Fruit fly (Drosophila melanogaster) whole organism, wandering third instar larva: ENCODE data around the gene Polr2D.

Source experiments
- GATAd ChIP-seq: sonication (Bioruptor generic); optimal IDR thresholded peaks from 2 replicates; lab custom pipeline; 2016; ENCODE audit warnings: missing biosample characterization, missing genetic modification characterization
- Myc ChIP-seq: fragments of >200 bp; optimal IDR thresholded peaks from 2 replicates; lab custom pipeline; 2017
- OdsH ChIP-seq: fragments of 200-800 bp; sonication (Bioruptor generic); optimal IDR thresholded peaks from 2 replicates; lab custom pipeline; 2016; ENCODE audit warnings: missing biosample characterization, mild to moderate bottlenecking, missing genetic modification characterization

dm6 chr3R:18266665-18267064 is 11.4 kb upstream of the Polr2D start:
- TF ChIP-seq GATAd, result no peak
- no peak for TF ChIP-seq Myc (lab: Kevin White, UChicago)
- no peak for TF ChIP-seq OdsH (GFP tag; lab: Kevin White, UChicago)
